Worm (Caenorhabditis elegans) whole organism, late embryonic: ENCODE measurements around the gene C28H8.3.

Source experiments
- C38D4.7 ChIP-seq: fragments of 200-800 bp; sonication (Bioruptor generic); optimal IDR thresholded peaks from 2 replicates; lab custom pipeline; 2018; ENCODE audit warnings: mild to moderate bottlenecking, missing genetic modification characterization, moderate library complexity, missing compliant biosample characterization
- K02D7.2 ChIP-seq: sonication (generic microtip); optimal IDR thresholded peaks from 2 replicates; lab custom pipeline; 2017; ENCODE audit warnings: mild to moderate bottlenecking, missing genetic modification characterization, missing compliant biosample characterization
- K09A11.1 ChIP-seq: sonication (generic microtip); optimal IDR thresholded peaks from 2 replicates; lab custom pipeline; 2017; ENCODE audit warnings: antibody characterized with exemption, mild to moderate bottlenecking, missing genetic modification characterization, missing compliant biosample characterization; ENCODE audit not compliant: insufficient read depth
- T23F11.4 ChIP-seq: fragments of 200-800 bp; sonication (Bioruptor generic); optimal IDR thresholded peaks from 2 replicates; lab custom pipeline; 2018; ENCODE audit warnings: mild to moderate bottlenecking, missing genetic modification characterization, missing compliant biosample characterization
- Y22D7AL.16 ChIP-seq: sonication (generic microtip); optimal IDR thresholded peaks from 2 replicates; lab custom pipeline; 2016; ENCODE audit warnings: missing genetic modification characterization, missing compliant biosample characterization
- ceh-19 ChIP-seq: fragments of 200-800 bp; sonication (Bioruptor generic); optimal IDR thresholded peaks from 2 replicates; lab custom pipeline; 2018; ENCODE audit warnings: mild to moderate bottlenecking, missing genetic modification characterization, missing compliant biosample characterization
- ceh-2 ChIP-seq: sonication (generic microtip); optimal IDR thresholded peaks from 2 replicates; lab custom pipeline; 2016; ENCODE audit warnings: missing genotype, missing genetic modification characterization, missing compliant biosample characterization
- ceh-30 ChIP-seq: fragments of 150-350 bp; optimal IDR thresholded peaks from 2 replicates; lab custom pipeline; 2014; ENCODE audit warnings: missing biosample characterization, missing genetic modification characterization
- ceh-31 ChIP-seq: sonication (generic microtip); optimal IDR thresholded peaks from 2 replicates; lab custom pipeline; 2016; ENCODE audit warnings: missing genetic modification characterization, missing compliant biosample characterization
- ceh-45 ChIP-seq: fragments of 200-800 bp; sonication (Bioruptor generic); IDR thresholded peaks from 2 replicates; pipeline ENCODE4 v1.3.6; 2022; ENCODE audit warnings: missing genetic modification reagents, missing genetic modification characterization, missing compliant biosample characterization
- ceh-48 ChIP-seq: sonication (generic microtip); optimal IDR thresholded peaks from 2 replicates; lab custom pipeline; 2016; ENCODE audit warnings: missing genetic modification characterization, inconsistent platforms, missing compliant biosample characterization
- ceh-6 ChIP-seq: fragments of 200-800 bp; sonication (Bioruptor generic); optimal IDR thresholded peaks from 2 replicates; lab custom pipeline; 2018; ENCODE audit warnings: mild to moderate bottlenecking, missing genetic modification characterization, missing compliant biosample characterization
- che-1 ChIP-seq: sonication (generic microtip); optimal IDR thresholded peaks from 2 replicates; lab custom pipeline; 2016; ENCODE audit warnings: mild to moderate bottlenecking, missing genetic modification characterization, missing compliant biosample characterization
- dve-1 ChIP-seq: sonication (generic microtip); optimal IDR thresholded peaks from 2 replicates; lab custom pipeline; 2017; ENCODE audit warnings: antibody characterized with exemption, mild to moderate bottlenecking, missing genetic modification characterization, missing compliant biosample characterization
- elt-2 ChIP-seq: sonication (generic microtip); optimal IDR thresholded peaks from 2 replicates; lab custom pipeline; 2016; ENCODE audit warnings: missing genetic modification reagents, missing genetic modification characterization, missing compliant biosample characterization
- ets-4 ChIP-seq: sonication (generic microtip); optimal IDR thresholded peaks from 2 replicates; lab custom pipeline; 2016; ENCODE audit warnings: missing genetic modification characterization, missing compliant biosample characterization
- fax-1 ChIP-seq: sonication (generic microtip); optimal IDR thresholded peaks from 2 replicates; lab custom pipeline; 2016; ENCODE audit warnings: missing genotype, missing genetic modification characterization, missing compliant biosample characterization
- fkh-10 ChIP-seq: fragments of 150-350 bp; optimal IDR thresholded peaks from 2 replicates; lab custom pipeline; 2014; ENCODE audit warnings: missing biosample characterization, missing genetic modification reagents, missing genetic modification characterization
- fkh-6 ChIP-seq: sonication (generic microtip); optimal IDR thresholded peaks from 2 replicates; lab custom pipeline; 2016; ENCODE audit warnings: missing genetic modification characterization, missing compliant biosample characterization
- hlh-13 ChIP-seq: fragments of 200-800 bp; sonication (Bioruptor generic); optimal IDR thresholded peaks from 2 replicates; lab custom pipeline; 2018; ENCODE audit warnings: mild to moderate bottlenecking, missing genetic modification characterization, missing compliant biosample characterization
- hlh-6 ChIP-seq: sonication (generic microtip); optimal IDR thresholded peaks from 2 replicates; lab custom pipeline; 2016; ENCODE audit warnings: missing genotype, missing genetic modification characterization, missing compliant biosample characterization
- hlh-8 ChIP-seq: sonication (generic microtip); optimal IDR thresholded peaks from 2 replicates; lab custom pipeline; 2016; ENCODE audit warnings: missing genotype, missing genetic modification characterization, missing compliant biosample characterization
- madf-2 ChIP-seq: sonication (generic microtip); optimal IDR thresholded peaks from 2 replicates; lab custom pipeline; 2017; ENCODE audit warnings: missing genetic modification characterization, missing compliant biosample characterization
- nfya-1 ChIP-seq: sonication (generic microtip); optimal IDR thresholded peaks from 2 replicates; lab custom pipeline; 2017; ENCODE audit warnings: missing genetic modification characterization, mild to moderate bottlenecking, missing compliant biosample characterization, antibody characterized with exemption, moderate library complexity
- nhr-11 ChIP-seq: fragments of 150-350 bp; optimal IDR thresholded peaks from 2 replicates; lab custom pipeline; 2014; ENCODE audit warnings: missing biosample characterization, missing genetic modification characterization
- nhr-232 ChIP-seq: sonication (generic microtip); optimal IDR thresholded peaks from 2 replicates; lab custom pipeline; 2016; ENCODE audit warnings: missing genetic modification characterization, missing compliant biosample characterization
- pag-3 ChIP-seq: sonication (generic microtip); optimal IDR thresholded peaks from 2 replicates; lab custom pipeline; 2016; ENCODE audit warnings: missing compliant biosample characterization, missing genetic modification characterization, borderline replicate concordance
- pha-2 ChIP-seq: sonication (generic microtip); optimal IDR thresholded peaks from 2 replicates; lab custom pipeline; 2017; ENCODE audit warnings: mild to moderate bottlenecking, missing genetic modification characterization, missing compliant biosample characterization
- pqm-1 ChIP-seq: sonication (generic microtip); optimal IDR thresholded peaks from 2 replicates; lab custom pipeline; 2016; ENCODE audit warnings: missing genetic modification characterization, missing compliant biosample characterization
- pros-1 ChIP-seq: fragments of 150-350 bp; optimal IDR thresholded peaks from 2 replicates; lab custom pipeline; 2014; ENCODE audit warnings: missing biosample characterization, missing genetic modification reagents, missing genetic modification characterization
- ref-2 ChIP-seq: sonication (generic microtip); optimal IDR thresholded peaks from 2 replicates; lab custom pipeline; 2016; ENCODE audit warnings: missing genetic modification characterization, missing compliant biosample characterization
- rnt-1 ChIP-seq: sonication (generic microtip); optimal IDR thresholded peaks from 2 replicates; lab custom pipeline; 2016; ENCODE audit warnings: missing genetic modification characterization, missing compliant biosample characterization
- sox-2 ChIP-seq: fragments of 200-800 bp; sonication (Bioruptor generic); IDR thresholded peaks from 2 replicates; pipeline ENCODE4 v1.3.6; 2022; ENCODE audit warnings: missing genetic modification reagents, missing genetic modification characterization, missing compliant biosample characterization
- syd-9 ChIP-seq: sonication (generic microtip); optimal IDR thresholded peaks from 2 replicates; lab custom pipeline; 2016; ENCODE audit warnings: mild to moderate bottlenecking, missing genetic modification characterization, moderate library complexity, missing compliant biosample characterization
- tbx-7 ChIP-seq: sonication (generic microtip); optimal IDR thresholded peaks from 2 replicates; lab custom pipeline; 2016; ENCODE audit warnings: missing genotype, missing genetic modification characterization, missing compliant biosample characterization
- unc-42 ChIP-seq: sonication (generic microtip); optimal IDR thresholded peaks from 2 replicates; lab custom pipeline; 2016; ENCODE audit warnings: missing genotype, missing genetic modification characterization, missing compliant biosample characterization
- unc-55 ChIP-seq: sonication (generic microtip); optimal IDR thresholded peaks from 2 replicates; lab custom pipeline; 2017; ENCODE audit warnings: missing biosample characterization, missing genetic modification reagents, missing genetic modification characterization
- ztf-16 ChIP-seq: sonication (generic microtip); optimal IDR thresholded peaks from 2 replicates; lab custom pipeline; 2017; ENCODE audit warnings: missing genetic modification characterization, missing compliant biosample characterization

C28H8.3 gene

ce11 chrIII:5908408-5908807 lies at the start of gene C28H8.3:
Gene C28H8.3, plus strand, starts transcription at chrIII:5908700.
- TF ChIP-seq ztf-16 (no peak), syd-9 (tag; lab: Kevin White, UChicago) (no peak), pag-3 (tag; lab: Kevin White, UChicago) (no peak), sox-2 (GFP tag; lab: Robert Waterston, UW) (no peak), rnt-1 (tag; lab: Kevin White, UChicago) (no peak), dve-1 (no peak), pha-2 (no peak), nhr-11 (tag; lab: Kevin White, UChicago) (no peak), che-1 (no peak), K09A11.1 (tag; lab: Kevin White, UChicago) (no peak), tbx-7 (no peak), hlh-13 (GFP tag; lab: Kevin White, UChicago) (no peak), ceh-30 (tag; lab: Kevin White, UChicago) (no peak), nhr-232 (tag; lab: Kevin White, UChicago) (no peak), pqm-1 (tag; lab: Kevin White, UChicago) (no peak), fkh-10 (GFP tag; lab: Kevin White, UChicago) (no peak), ceh-45 (GFP tag; lab: Robert Waterston, UW) (no peak), C38D4.7 (no peak), ceh-19 (GFP tag; lab: Kevin White, UChicago) (no peak), elt-2 (no peak)

ce11 chrIII:5859008-5859407 lies 49.5 kb upstream of the C28H8.3 start, which contains the start of gene dpf-4:
Gene dpf-4, plus strand, starts transcription at chrIII:5859308.
- TF ChIP-seq pag-3 (tag; lab: Kevin White, UChicago) (no peak), T23F11.4 (no peak), ref-2 (tag; lab: Kevin White, UChicago) (no peak), ceh-6 (GFP tag; lab: Kevin White, UChicago) (no peak), nfya-1 (no peak)

- no peak for TF ChIP-seq fax-1 (tag; lab: Kevin White, UChicago)
- TF ChIP-seq elt-2 = peak; percentile 95
Measured at ce11 chrIII:5863774-5864173, 44.7 kb upstream of the C28H8.3 start, which contains the start of gene dnpp-1. Gene dnpp-1, minus strand, starts transcription at chrIII:5863803.

ce11 chrIII:5864270-5864669 lies 44.2 kb upstream of the C28H8.3 start, which contains the start of gene rabn-5:
Gene rabn-5, plus strand, starts transcription at chrIII:5864553.
- no peak for TF ChIP-seq Y22D7AL.16 (tag; lab: Kevin White, UChicago)
- no peak for TF ChIP-seq madf-2 (tag; lab: Kevin White, UChicago)
- peak; percentile 58 for TF ChIP-seq unc-42 (tag; lab: Kevin White, UChicago)
- TF ChIP-seq ceh-48 = no peak
- TF ChIP-seq ets-4 = peak; percentile 42
- TF ChIP-seq T23F11.4 = no peak
- TF ChIP-seq ref-2 (tag; lab: Kevin White, UChicago) = no peak
- no peak for TF ChIP-seq pag-3 (tag; lab: Kevin White, UChicago)
- no peak for TF ChIP-seq ceh-31
- no peak for TF ChIP-seq hlh-8 (tag; lab: Kevin White, UChicago)
- peak; percentile 12 for TF ChIP-seq unc-55
- TF ChIP-seq K02D7.2 (tag; lab: Kevin White, UChicago) = no peak
- no peak for TF ChIP-seq hlh-6
- TF ChIP-seq ceh-30 (tag; lab: Kevin White, UChicago) = no peak
- TF ChIP-seq fkh-6 (tag; lab: Kevin White, UChicago) = no peak
- no peak for TF ChIP-seq C38D4.7
- no peak for TF ChIP-seq ceh-2 (tag; lab: Kevin White, UChicago)
- TF ChIP-seq pros-1 (tag; lab: Kevin White, UChicago) = no peak
